Fruit fly (Drosophila melanogaster) whole organism, larva: ENCODE measurements around the gene Sec24CD.

ENCODE experiments used
- noc ChIP-seq: fragments of 200-800 bp; sonication (Bioruptor generic); optimal IDR thresholded peaks from 3 replicates; lab custom pipeline; 2019; ENCODE audit warnings: missing biosample characterization, mild to moderate bottlenecking, missing genetic modification characterization, moderate library complexity

The Sec24CD gene

dm6 chr2L:2200136-2201036, 36.3 kb downstream of the Sec24CD start:
- no peak for TF ChIP-seq noc (tag; lab: Kevin White, UChicago)

DNA sequence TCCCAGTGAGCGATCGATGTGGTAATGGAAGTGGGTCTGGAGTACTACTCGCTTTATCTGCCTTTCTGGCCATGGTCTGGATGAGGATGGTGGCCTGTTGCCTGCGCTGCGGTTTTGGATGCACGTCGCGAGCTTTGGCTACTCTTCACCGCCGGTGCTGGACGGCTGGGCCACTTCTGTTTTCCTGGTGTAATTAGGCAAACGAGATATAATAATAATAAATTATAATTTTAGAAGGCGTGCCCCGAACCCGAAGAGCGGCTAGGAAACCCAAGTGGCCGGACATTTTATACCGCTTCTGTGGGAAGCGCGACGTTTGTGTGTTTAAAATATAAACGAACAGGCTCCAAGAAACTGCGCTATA, 37.2 kb downstream of the Sec24CD start:
- TF ChIP-seq noc (tag; lab: Kevin White, UChicago), result no peak

DNA sequence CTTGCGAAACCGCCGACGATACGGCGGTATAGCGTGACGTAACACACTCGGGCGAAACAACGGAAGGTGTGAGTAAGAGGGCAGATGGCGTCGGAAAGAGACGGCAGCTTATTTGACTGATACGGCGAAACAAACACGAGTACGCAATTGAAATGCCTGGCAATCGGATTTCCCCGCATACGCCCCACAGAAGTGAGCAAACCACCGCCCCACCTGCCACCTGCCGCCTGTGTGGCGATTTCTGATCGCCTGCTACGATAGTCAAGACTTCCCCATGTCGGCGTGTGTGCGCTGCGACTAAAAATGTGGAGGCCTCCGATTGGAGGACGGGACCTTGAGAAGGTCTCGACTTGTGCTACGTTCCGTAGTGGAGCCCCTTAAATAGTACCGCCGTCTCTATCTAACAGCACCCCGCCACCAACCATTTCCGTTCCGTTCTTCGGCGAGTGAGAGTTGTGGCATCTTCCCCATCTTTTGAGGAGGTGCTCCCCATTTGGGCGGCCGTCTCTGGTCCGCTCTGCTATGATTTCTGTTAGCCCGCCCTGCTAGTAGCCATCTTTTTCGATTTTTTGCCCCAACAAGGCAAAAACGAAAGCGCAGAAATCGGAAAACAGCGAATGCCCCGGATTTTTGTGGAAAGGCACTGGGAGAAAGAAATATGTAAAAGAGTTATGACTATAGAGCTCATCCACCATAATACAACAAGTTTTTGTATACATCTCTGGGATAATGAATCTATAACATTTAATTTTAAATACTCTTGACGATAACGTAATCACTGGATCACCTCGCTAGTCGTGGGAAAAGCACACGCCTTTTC, 37.8 kb downstream of the Sec24CD start:
- TF ChIP-seq noc (tag; lab: Kevin White, UChicago), result peak; percentile 56

- TF ChIP-seq noc (tag; lab: Kevin White, UChicago), result no peak
Observed at dm6 chr2L:2198119-2198494, 38.5 kb downstream of the Sec24CD start.

- TF ChIP-seq noc (tag; lab: Kevin White, UChicago), result no peak
Observed at dm6 chr2L:2197475-2198118, 39.0 kb downstream of the Sec24CD start, which contains the start of gene COX7AL2. Gene COX7AL2, minus strand, starts transcription at chr2L:2197912.

DNA sequence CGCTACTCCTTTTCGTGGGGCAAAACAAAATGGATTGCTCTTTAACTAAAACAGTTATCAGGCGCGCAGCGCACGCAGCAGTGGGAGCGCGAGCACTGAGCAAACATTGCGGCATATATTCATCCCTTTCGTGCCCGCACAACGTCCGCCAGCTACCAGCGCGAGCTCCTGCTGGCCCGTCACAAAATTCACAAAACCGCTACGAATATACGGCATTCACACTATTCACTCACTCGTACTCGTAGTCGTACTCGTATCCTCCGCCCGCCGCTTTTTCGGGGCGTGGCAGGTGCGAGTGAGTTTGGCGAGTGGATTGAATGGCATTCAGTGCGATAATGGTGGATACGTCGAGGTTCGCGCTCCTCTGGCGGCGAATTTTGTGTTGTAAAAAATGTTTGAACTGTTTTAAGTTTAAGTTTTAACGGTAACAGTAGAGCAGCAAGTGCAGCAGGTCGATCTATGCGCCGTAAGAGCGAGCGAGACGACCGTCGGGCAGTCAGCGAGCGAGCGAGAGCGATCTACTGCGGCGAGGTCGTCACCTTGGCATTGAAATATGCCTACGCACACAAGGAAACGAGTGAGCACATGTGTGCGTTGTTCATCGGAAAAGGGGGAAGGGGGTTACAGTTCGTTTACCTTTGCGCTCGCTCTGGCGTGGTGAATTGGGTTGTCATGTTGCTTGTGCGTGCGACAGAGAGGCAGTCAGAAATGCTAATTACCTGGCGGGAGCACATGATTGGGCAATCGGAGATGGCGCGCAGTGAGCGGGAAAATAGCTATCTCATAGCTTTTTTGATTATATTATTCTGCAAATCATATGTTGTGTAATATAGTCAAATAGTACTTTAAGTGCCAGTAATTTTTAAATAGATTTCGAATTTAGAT, 39.8 kb downstream of the Sec24CD start:
- peak; percentile 41 for TF ChIP-seq noc (tag; lab: Kevin White, UChicago)

DNA sequence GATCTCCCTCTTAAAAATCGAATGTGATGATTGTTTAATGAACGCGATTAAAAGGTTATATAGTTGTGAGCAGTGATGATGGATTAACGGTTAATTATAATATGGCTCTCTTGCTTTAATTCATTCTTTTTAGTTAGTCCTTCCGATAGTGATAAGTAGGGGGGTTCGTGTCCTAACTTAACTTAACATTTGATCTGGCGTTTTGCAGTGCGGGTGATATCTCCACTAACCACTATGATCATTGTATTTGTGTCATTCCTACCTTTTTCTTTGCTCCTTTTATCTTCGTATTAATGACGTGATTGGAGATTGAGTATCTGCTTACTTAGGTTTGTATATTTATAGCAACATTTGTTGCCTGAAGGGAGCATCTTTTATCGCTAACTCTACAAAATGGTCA, 41.3 kb downstream of the Sec24CD start:
- TF ChIP-seq noc (tag; lab: Kevin White, UChicago), result no peak

DNA sequence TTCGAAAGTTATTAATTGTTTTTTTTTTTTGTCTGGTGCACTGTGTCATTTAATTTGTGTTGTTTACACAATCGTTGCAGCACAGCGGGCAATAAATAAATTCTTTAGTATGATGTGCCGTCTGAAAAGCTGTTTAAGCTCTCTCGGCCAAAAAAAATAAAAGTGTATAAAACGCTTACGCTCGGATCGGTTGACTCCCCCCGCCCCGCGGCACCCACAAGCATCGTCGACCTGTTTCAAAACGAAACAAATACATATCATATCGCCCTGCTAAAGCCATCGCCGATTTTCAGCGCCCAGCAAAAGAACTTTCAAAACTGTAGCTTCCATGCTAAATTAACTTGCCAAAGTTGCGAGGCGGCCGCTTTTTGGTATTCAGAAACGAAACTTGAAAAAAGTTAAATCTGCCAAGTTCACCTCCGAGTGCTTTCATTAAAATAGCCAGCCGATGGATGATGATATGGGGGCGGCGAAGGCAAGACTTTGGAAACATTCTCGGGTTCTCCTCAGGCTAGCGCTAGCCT, 42.3 kb downstream of the Sec24CD start:
- no peak for TF ChIP-seq noc (tag; lab: Kevin White, UChicago)

- peak; percentile 47 for TF ChIP-seq noc (tag; lab: Kevin White, UChicago)
Observed at dm6 chr2L:2193357-2193780, 43.3 kb downstream of the Sec24CD start.

DNA sequence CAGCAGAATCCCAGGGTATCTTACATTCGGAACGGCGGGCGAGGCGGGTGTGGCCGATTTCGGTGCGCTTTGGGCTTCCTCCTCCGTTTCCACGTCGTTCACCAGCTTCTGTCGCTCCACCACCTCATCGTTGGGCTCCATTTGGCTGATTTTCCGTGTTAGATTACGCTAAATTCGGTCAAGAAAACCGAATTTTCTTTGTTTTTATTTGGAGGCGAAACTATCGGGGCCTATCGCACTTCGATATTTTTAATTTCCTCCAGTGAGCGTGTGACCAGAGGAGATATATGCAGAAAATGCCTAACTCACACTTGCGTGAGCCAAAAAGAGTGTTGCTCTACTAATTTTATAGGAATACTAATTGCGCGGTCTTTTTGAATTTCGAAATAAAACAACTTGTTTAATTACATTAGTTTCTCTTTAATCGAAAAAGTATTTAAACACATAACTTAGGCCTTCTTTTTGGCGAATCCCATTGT, 44.5 kb downstream of the Sec24CD start, which contains the start of gene CG10874:
Gene CG10874, minus strand, starts transcription at position 264 of the 479 bp plus-strand sequence.
- TF ChIP-seq noc (tag; lab: Kevin White, UChicago), result no peak

- no peak for TF ChIP-seq noc (tag; lab: Kevin White, UChicago)
Observed at dm6 chr2L:2191404-2191803, 45.2 kb downstream of the Sec24CD start.

DNA sequence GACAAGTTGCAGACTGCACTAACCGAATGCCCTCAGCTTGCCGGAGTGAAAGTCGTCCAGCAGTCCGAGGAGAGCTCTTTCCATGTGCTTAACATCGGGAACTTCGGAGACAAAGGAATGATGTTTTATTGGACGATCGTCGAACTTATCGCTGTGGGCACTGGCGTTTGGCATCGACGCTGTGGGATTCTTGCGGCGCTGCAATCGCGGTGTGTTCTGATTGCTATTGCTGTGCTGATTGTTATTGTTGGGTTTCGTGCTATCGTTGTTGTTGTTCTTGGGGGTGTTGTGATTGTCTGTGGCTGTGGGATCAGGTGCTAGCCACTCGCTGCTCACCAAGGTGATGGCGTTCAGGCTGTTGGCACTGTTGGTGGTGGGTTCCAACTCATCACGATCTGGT, 46.0 kb downstream of the Sec24CD start:
- no peak for TF ChIP-seq noc (tag; lab: Kevin White, UChicago)

DNA sequence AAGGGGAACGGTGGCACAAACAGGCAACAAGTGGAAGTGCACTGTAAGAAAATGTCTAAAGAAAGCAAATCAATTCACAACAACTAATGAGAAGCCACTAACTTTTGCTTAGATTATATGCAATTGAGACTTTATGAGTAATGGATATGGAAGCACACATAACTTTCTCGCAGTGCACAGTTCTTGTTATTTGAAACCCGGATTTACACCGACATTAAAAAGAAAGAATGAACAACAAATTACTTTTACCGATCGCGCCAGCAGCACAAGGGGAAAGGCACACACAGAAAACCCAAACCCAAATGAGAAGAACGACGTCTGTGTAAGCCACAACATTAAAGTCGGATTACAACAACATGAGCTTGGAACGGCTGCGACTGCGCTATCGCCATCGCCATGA, 47.5 kb downstream of the Sec24CD start:
- TF ChIP-seq noc (tag; lab: Kevin White, UChicago), result no peak

- no peak for TF ChIP-seq noc (tag; lab: Kevin White, UChicago)
Observed at dm6 chr2L:2187411-2187810, 49.2 kb downstream of the Sec24CD start.
